Worm (Caenorhabditis elegans) whole organism, L4 larva: ENCODE measurements around the gene R02F11.1.

ENCODE experiments used
- ZK546.5 ChIP-seq, 2 experiments: sonication (generic microtip); optimal IDR thresholded peaks; 2 replicates each; lab custom pipeline; 2017; ENCODE audit warnings: missing biosample characterization in 2 of 2, missing genetic modification characterization in 2 of 2
- attf-4 ChIP-seq: sonication (generic microtip); optimal IDR thresholded peaks from 3 replicates; lab custom pipeline; 2017; ENCODE audit warnings: missing biosample characterization, missing genetic modification characterization
- ces-1 ChIP-seq: fragments of 150-350 bp; sonication (generic microtip); optimal IDR thresholded peaks from 4 replicates; lab custom pipeline; 2014; ENCODE audit warnings: missing biosample characterization, missing genetic modification reagents, missing genetic modification characterization
- cey-2 ChIP-seq: sonication (generic microtip); optimal IDR thresholded peaks from 3 replicates; lab custom pipeline; 2017; ENCODE audit warnings: missing genetic modification characterization, mild to moderate bottlenecking, missing compliant biosample characterization, antibody characterized with exemption, borderline replicate concordance; ENCODE audit not compliant: insufficient read depth
- egl-27 ChIP-seq: sonication (generic microtip); optimal IDR thresholded peaks from 3 replicates; lab custom pipeline; 2017; ENCODE audit warnings: missing biosample characterization, missing genetic modification reagents, missing genetic modification characterization
- hlh-11 ChIP-seq: fragments of 200-800 bp; sonication (Bioruptor generic); optimal IDR thresholded peaks from 2 replicates; lab custom pipeline; 2018; ENCODE audit warnings: mild to moderate bottlenecking, missing genetic modification characterization, missing compliant biosample characterization
- lin-15B ChIP-seq: fragments of 150-350 bp; sonication (generic microtip); optimal IDR thresholded peaks from 3 replicates; lab custom pipeline; 2014; ENCODE audit warnings: missing biosample characterization, missing genetic modification characterization
- lin-29 ChIP-seq: fragments of 200-800 bp; sonication (Bioruptor generic); IDR thresholded peaks from 2 replicates; pipeline ENCODE4 v1.3.6; 2022; ENCODE audit warnings: missing genetic modification reagents, missing genetic modification characterization, missing compliant biosample characterization
- nhr-25 ChIP-seq: sonication (generic microtip); optimal IDR thresholded peaks from 2 replicates; lab custom pipeline; 2017; ENCODE audit warnings: missing genetic modification characterization, mild to moderate bottlenecking, missing compliant biosample characterization, antibody characterized with exemption, moderate library complexity, borderline replicate concordance; ENCODE audit not compliant: insufficient read depth
- nhr-76 ChIP-seq: fragments of 150-350 bp; optimal IDR thresholded peaks from 2 replicates; lab custom pipeline; 2014; ENCODE audit warnings: missing biosample characterization, missing genetic modification characterization

- TF ChIP-seq nhr-25 (tag; lab: Kevin White, UChicago) (no peak), hlh-11 (tag; lab: Kevin White, UChicago) (no peak), attf-4 (tag; lab: Kevin White, UChicago) (no peak), lin-29 (GFP tag; lab: Robert Waterston, UW) (no peak), lin-15B (tag; lab: Kevin White, UChicago) (no peak), ces-1 (GFP tag; lab: Kevin White, UChicago) (no peak), cey-2 (tag; lab: Kevin White, UChicago) (no peak), ZK546.5 (tag; optimal IDR thresholded peaks at IDR 0.05; lab: Kevin White, UChicago) (no peak), nhr-76 (tag; lab: Kevin White, UChicago) (no peak), egl-27 (no peak)
Observed at ce11 chrV:4787166-4787565, 13.7 kb upstream of the R02F11.1 start, which contains the start of gene R02F11.9.
